Fruit fly (Drosophila melanogaster) S2 (cell line): ENCODE data around the gene Rdh.

ENCODE experiments used
- CG8478 ChIP-seq: fragments of >200 bp; optimal IDR thresholded peaks from 2 replicates; lab custom pipeline; 2018
- CTCF ChIP-seq, 2 experiments: fragments of >200 bp; optimal IDR thresholded peaks; 2 replicates each; lab custom pipeline; 2018

- TF ChIP-seq CTCF (optimal IDR thresholded peaks at IDR 0.05; lab: Kevin White, UChicago): peak; percentile 27 to 35
- TF ChIP-seq CG8478 (lab: Kevin White, UChicago): no peak
Observed at dm6 chr3L:3814010-3814833, 11.0 kb upstream of the Rdh start, which contains the start of gene Scsalpha1.
